Fruit fly (Drosophila melanogaster) whole organism, embryonic: ENCODE results near the gene SpdS.
A peak's percentile ranks its signal among the peaks of the same experiment; 100 is the strongest.

ENCODE experiments used
- Ada2b ChIP-seq: fragments of 200-800 bp; sonication (Bioruptor generic); IDR thresholded peaks from 2 replicates; pipeline ENCODE4 v1.3.6; 2022; ENCODE audit warnings: missing biosample characterization, missing genetic modification characterization
- Atf3 ChIP-seq: fragments of 200-800 bp; sonication (Bioruptor generic); optimal IDR thresholded peaks from 3 replicates; lab custom pipeline; 2016; ENCODE audit warnings: missing biosample characterization, missing genetic modification characterization
- Bdp1 ChIP-seq: fragments of 200-800 bp; sonication (Bioruptor generic); optimal IDR thresholded peaks from 3 replicates; lab custom pipeline; 2016; ENCODE audit warnings: missing biosample characterization, missing genetic modification characterization
- CG10267 ChIP-seq: fragments of 200-800 bp; sonication (Bioruptor generic); optimal IDR thresholded peaks from 2 replicates; lab custom pipeline; 2018; ENCODE audit warnings: missing biosample characterization, mild to moderate bottlenecking, missing genetic modification characterization, moderate library complexity
- CG10366 ChIP-seq: fragments of 200-800 bp; sonication (Bioruptor generic); IDR thresholded peaks from 2 replicates; pipeline ENCODE4 v1.3.6; 2022; ENCODE audit warnings: missing biosample characterization, missing genetic modification characterization
- CG11093 ChIP-seq: fragments of 200-800 bp; sonication (Bioruptor generic); IDR thresholded peaks from 3 replicates; pipeline ENCODE4 v1.3.6; 2022; ENCODE audit warnings: missing biosample characterization, missing genetic modification characterization
- CG14441 ChIP-seq: fragments of 200-800 bp; sonication (Bioruptor generic); IDR thresholded peaks from 2 replicates; pipeline ENCODE4 v1.3.6; 2022; ENCODE audit warnings: missing biosample characterization, missing genetic modification characterization
- CG17385 ChIP-seq: fragments of 200-800 bp; sonication (Bioruptor generic); optimal IDR thresholded peaks from 3 replicates; lab custom pipeline; 2018; ENCODE audit warnings: missing biosample characterization, mild to moderate bottlenecking, missing genetic modification characterization
- CG18764 ChIP-seq: fragments of 200-800 bp; sonication (Bioruptor generic); optimal IDR thresholded peaks from 3 replicates; lab custom pipeline; 2016; ENCODE audit warnings: missing biosample characterization, missing genetic modification characterization
- CG2199 ChIP-seq: fragments of 200-800 bp; sonication (Bioruptor generic); IDR thresholded peaks from 3 replicates; pipeline ENCODE4 v1.3.6; 2022; ENCODE audit warnings: missing biosample characterization, missing genetic modification characterization
- CG2202 ChIP-seq: fragments of 200-800 bp; sonication (Bioruptor generic); optimal IDR thresholded peaks from 2 replicates; lab custom pipeline; 2018; ENCODE audit warnings: missing biosample characterization, mild to moderate bottlenecking, missing genetic modification characterization
- CG3163 ChIP-seq: fragments of 200-800 bp; sonication (Bioruptor generic); optimal IDR thresholded peaks from 3 replicates; lab custom pipeline; 2016; ENCODE audit warnings: missing biosample characterization, missing genetic modification characterization
- CG34376 ChIP-seq: fragments of 200-800 bp; sonication (Bioruptor generic); optimal IDR thresholded peaks from 2 replicates; lab custom pipeline; 2018; ENCODE audit warnings: missing biosample characterization, mild to moderate bottlenecking, missing genetic modification characterization
- CG34422 ChIP-seq: fragments of 200-800 bp; sonication (Bioruptor generic); IDR thresholded peaks from 3 replicates; pipeline ENCODE4 v1.3.6; 2022; ENCODE audit warnings: missing biosample characterization, missing genetic modification characterization
- CG5245 ChIP-seq: fragments of 200-800 bp; sonication (Bioruptor generic); optimal IDR thresholded peaks from 3 replicates; lab custom pipeline; 2016; ENCODE audit warnings: missing biosample characterization, missing genetic modification characterization
- CG6272 ChIP-seq: fragments of 200-800 bp; sonication (Bioruptor generic); IDR thresholded peaks from 2 replicates; pipeline ENCODE4 v1.3.6; 2022; ENCODE audit warnings: missing biosample characterization, missing genetic modification characterization
- CG8388 ChIP-seq: fragments of 200-800 bp; sonication (Bioruptor generic); optimal IDR thresholded peaks from 2 replicates; lab custom pipeline; 2019; ENCODE audit warnings: missing biosample characterization, mild to moderate bottlenecking, missing genetic modification characterization, moderate library complexity
- CG9932 ChIP-seq: fragments of 200-800 bp; sonication (Bioruptor generic); IDR thresholded peaks from 2 replicates; pipeline ENCODE4 v1.3.6; 2022; ENCODE audit warnings: missing biosample characterization, missing genetic modification characterization
- D19B ChIP-seq: fragments of 200-800 bp; sonication (Bioruptor generic); optimal IDR thresholded peaks from 2 replicates; lab custom pipeline; 2017; ENCODE audit warnings: missing biosample characterization, mild to moderate bottlenecking, missing genetic modification characterization
- Dek ChIP-seq: fragments of 200-800 bp; sonication (Bioruptor generic); optimal IDR thresholded peaks from 3 replicates; lab custom pipeline; 2019; ENCODE audit warnings: missing biosample characterization, mild to moderate bottlenecking, missing genetic modification characterization, moderate library complexity
- Fer2 ChIP-seq: fragments of 200-800 bp; sonication (Bioruptor generic); optimal IDR thresholded peaks from 2 replicates; lab custom pipeline; 2018; ENCODE audit warnings: missing biosample characterization, mild to moderate bottlenecking, missing genetic modification characterization, moderate library complexity
- GATAe ChIP-seq: fragments of 200-800 bp; sonication (Bioruptor generic); conservative IDR thresholded peaks from 2 replicates; pipeline ENCODE4 v1.3.6; 2022; ENCODE audit warnings: missing biosample characterization, missing genetic modification characterization
- NFAT ChIP-seq: fragments of 200-800 bp; sonication (Bioruptor generic); IDR thresholded peaks from 2 replicates; pipeline ENCODE4 v1.3.6; 2022; ENCODE audit warnings: missing biosample characterization, missing genetic modification characterization
- NK7.1 ChIP-seq: fragments of 200-800 bp; sonication (Bioruptor generic); optimal IDR thresholded peaks from 3 replicates; lab custom pipeline; 2016; ENCODE audit warnings: missing biosample characterization, missing genetic modification characterization
- Nf-YC ChIP-seq: fragments of 200-800 bp; optimal IDR thresholded peaks from 3 replicates; lab custom pipeline; 2019; ENCODE audit warnings: missing biosample characterization, mild to moderate bottlenecking, missing genetic modification characterization, moderate library complexity
- Oli ChIP-seq: fragments of 200-800 bp; sonication (Bioruptor generic); optimal IDR thresholded peaks from 2 replicates; lab custom pipeline; 2018; ENCODE audit warnings: missing biosample characterization, mild to moderate bottlenecking, missing genetic modification characterization, moderate library complexity
- Opbp ChIP-seq: fragments of 200-800 bp; sonication (Bioruptor generic); IDR thresholded peaks from 3 replicates; pipeline ENCODE4 v1.3.6; 2022; ENCODE audit warnings: missing biosample characterization, missing genetic modification characterization; ENCODE audit not compliant: partially characterized antibody
- Ptx1 ChIP-seq: fragments of 200-800 bp; sonication (Bioruptor generic); IDR thresholded peaks from 2 replicates; pipeline ENCODE4 v1.3.6; 2022; ENCODE audit warnings: missing biosample characterization, missing genetic modification characterization
- Ravus ChIP-seq: fragments of 200-800 bp; sonication (Bioruptor generic); IDR thresholded peaks from 2 replicates; pipeline ENCODE4 v1.3.6; 2022; ENCODE audit warnings: missing biosample characterization, missing genetic modification characterization
- Taf1 ChIP-seq: fragments of 200-800 bp; sonication (Bioruptor generic); IDR thresholded peaks from 2 replicates; pipeline ENCODE4 v1.3.6; 2022; ENCODE audit warnings: missing biosample characterization, missing genetic modification characterization
- az2 ChIP-seq: fragments of 200-800 bp; sonication (Bioruptor generic); optimal IDR thresholded peaks from 3 replicates; lab custom pipeline; 2016; ENCODE audit warnings: missing biosample characterization, missing genetic modification characterization
- da ChIP-seq: fragments of 200-800 bp; sonication (Bioruptor generic); optimal IDR thresholded peaks from 2 replicates; lab custom pipeline; 2016; ENCODE audit warnings: missing biosample characterization, missing genetic modification characterization
- dm ChIP-seq: fragments of 200-800 bp; sonication (Bioruptor generic); optimal IDR thresholded peaks from 3 replicates; lab custom pipeline; 2016; ENCODE audit warnings: missing biosample characterization, missing genetic modification characterization
- emc ChIP-seq: fragments of 200-800 bp; sonication (Bioruptor generic); optimal IDR thresholded peaks from 2 replicates; lab custom pipeline; 2016; ENCODE audit warnings: missing biosample characterization, missing genetic modification characterization
- ewg ChIP-seq: fragments of 200-800 bp; sonication (Bioruptor generic); optimal IDR thresholded peaks from 3 replicates; lab custom pipeline; 2017; ENCODE audit warnings: mild to moderate bottlenecking, missing biosample characterization, missing genetic modification reagents, missing genetic modification characterization
- exex ChIP-seq: fragments of 200-800 bp; sonication (Bioruptor generic); optimal IDR thresholded peaks from 4 replicates; lab custom pipeline; 2018; ENCODE audit warnings: missing biosample characterization, mild to moderate bottlenecking, missing genetic modification characterization, moderate library complexity
- gfzf ChIP-seq: fragments of 200-800 bp; sonication (Bioruptor generic); optimal IDR thresholded peaks from 2 replicates; lab custom pipeline; 2016; ENCODE audit warnings: missing biosample characterization, mild to moderate bottlenecking, missing genetic modification characterization, moderate library complexity
- grau ChIP-seq: fragments of 200-800 bp; optimal IDR thresholded peaks from 3 replicates; lab custom pipeline; 2019; ENCODE audit warnings: missing biosample characterization, mild to moderate bottlenecking, missing genetic modification characterization, moderate library complexity
- grn ChIP-seq: fragments of 200-800 bp; sonication (Bioruptor generic); optimal IDR thresholded peaks from 3 replicates; lab custom pipeline; 2017; ENCODE audit warnings: missing biosample characterization, missing genetic modification characterization
- lov ChIP-seq, 2 experiments: fragments of 200-800 bp in 1 of 2; fragments of >200 bp in 1 of 2; sonication (Bioruptor generic) in 1 of 2; IDR thresholded peaks in 1 of 2; optimal IDR thresholded peaks in 1 of 2; 2 replicates in 1 of 2; 3 replicates in 1 of 2; pipeline versions ENCODE4 v1.3.6 to Lab custom; 2017 to 2022; ENCODE audit warnings: missing biosample characterization in 1 of 2, missing genetic modification characterization in 1 of 2
- mirr ChIP-seq: fragments of 200-800 bp; sonication (Bioruptor generic); optimal IDR thresholded peaks from 3 replicates; lab custom pipeline; 2018; ENCODE audit warnings: missing biosample characterization, mild to moderate bottlenecking, missing genetic modification characterization
- oc ChIP-seq: fragments of 200-800 bp; sonication (Bioruptor generic); optimal IDR thresholded peaks from 2 replicates; lab custom pipeline; 2018; ENCODE audit warnings: missing biosample characterization, mild to moderate bottlenecking, missing genetic modification characterization, moderate library complexity
- otp ChIP-seq: fragments of 200-800 bp; sonication (Bioruptor generic); IDR thresholded peaks from 3 replicates; pipeline ENCODE4, ENCODE4 v1.3.6; 2022; ENCODE audit warnings: missing biosample characterization, missing genetic modification characterization
- pita ChIP-seq: fragments of 200-800 bp; sonication (Bioruptor generic); optimal IDR thresholded peaks from 2 replicates; lab custom pipeline; 2017; ENCODE audit warnings: missing biosample characterization, mild to moderate bottlenecking, missing genetic modification characterization
- scrt ChIP-seq: fragments of 200-800 bp; sonication (Bioruptor generic); optimal IDR thresholded peaks from 2 replicates; lab custom pipeline; 2018; ENCODE audit warnings: missing biosample characterization, mild to moderate bottlenecking, missing genetic modification characterization, moderate library complexity
- sd ChIP-seq: fragments of 200-800 bp; sonication (Bioruptor generic); optimal IDR thresholded peaks from 3 replicates; lab custom pipeline; 2018; ENCODE audit warnings: missing biosample characterization, mild to moderate bottlenecking, missing genetic modification characterization, moderate library complexity
- slou ChIP-seq: fragments of 200-800 bp; sonication (Bioruptor generic); optimal IDR thresholded peaks from 3 replicates; lab custom pipeline; 2016; ENCODE audit warnings: missing biosample characterization, missing genetic modification characterization
- stwl ChIP-seq: fragments of 200-800 bp; sonication (Bioruptor generic); optimal IDR thresholded peaks from 3 replicates; lab custom pipeline; 2018; ENCODE audit warnings: missing biosample characterization, mild to moderate bottlenecking, missing genetic modification characterization, moderate library complexity
- sug ChIP-seq: fragments of 200-800 bp; optimal IDR thresholded peaks from 2 replicates; lab custom pipeline; 2019; ENCODE audit warnings: missing biosample characterization, mild to moderate bottlenecking, missing genetic modification characterization, moderate library complexity
- tx ChIP-seq: fragments of 200-800 bp; sonication (Bioruptor generic); optimal IDR thresholded peaks from 2 replicates; lab custom pipeline; 2016; ENCODE audit warnings: missing biosample characterization, missing genetic modification characterization

Gene SpdS

dm6 chr3R:9640313-9640712 is 8.9 kb downstream of the SpdS start (continued):
- TF ChIP-seq scrt (GFP tag; lab: Kevin White, UChicago), result peak; percentile 83
- no peak for TF ChIP-seq Bdp1 (GFP tag; lab: Kevin White, UChicago)
- TF ChIP-seq CG8388, result no peak
- no peak for TF ChIP-seq CG14441 (GFP tag; lab: Robert Waterston, UW)
- no peak for TF ChIP-seq CG5245 (GFP tag; lab: Kevin White, UChicago)
- no peak for TF ChIP-seq CG10366 (GFP tag; lab: Robert Waterston, UW)
- no peak for TF ChIP-seq Fer2 (tag; lab: Kevin White, UChicago)
- no peak for TF ChIP-seq CG17385 (GFP tag; lab: Kevin White, UChicago)
- TF ChIP-seq emc, result no peak
- TF ChIP-seq NK7.1 (GFP tag; lab: Kevin White, UChicago), result no peak

DNA sequence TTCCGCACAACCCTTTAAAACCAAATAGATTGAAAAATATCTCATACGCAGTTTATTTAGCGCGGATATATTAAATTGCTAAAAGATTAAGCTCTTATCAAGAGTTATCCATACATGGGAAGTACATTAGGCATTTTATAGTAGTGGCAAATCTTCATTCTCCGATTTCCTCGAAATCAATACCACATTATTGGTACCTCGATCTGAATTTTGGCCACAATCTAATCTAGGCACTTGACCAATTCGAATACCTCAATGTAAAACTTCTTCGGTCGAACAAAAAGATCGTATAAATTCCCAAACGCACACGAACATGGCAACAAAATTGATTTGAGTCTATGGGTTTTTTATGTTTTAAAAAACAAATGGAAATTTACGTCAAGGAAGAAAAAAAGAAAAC is 12.5 kb downstream of the SpdS start:
- TF ChIP-seq sd (tag; lab: Kevin White, UChicago) (peak; percentile 83), mirr (peak; percentile 61), Ptx1 (GFP tag; lab: Robert Waterston, UW) (no peak), ewg (GFP tag; lab: Kevin White, UChicago) (no peak), az2 (no peak), grn (GFP tag; lab: Kevin White, UChicago) (peak; percentile 41), CG34376 (GFP tag; lab: Kevin White, UChicago) (peak; percentile 74), otp (GFP tag; lab: Robert Waterston, UW) (no peak), pita (GFP tag; lab: Kevin White, UChicago) (no peak), CG14441 (GFP tag; lab: Robert Waterston, UW) (no peak), sug (tag; lab: Kevin White, UChicago) (peak; percentile 61), CG34422 (no peak), stwl (tag; lab: Kevin White, UChicago) (no peak), Dek (tag; lab: Kevin White, UChicago) (no peak), Ravus (GFP tag; lab: Robert Waterston, UW) (no peak), CG2199 (GFP tag; lab: Robert Waterston, UW) (no peak), Oli (no peak), exex (tag; lab: Kevin White, UChicago) (peak; percentile 86), da (no peak), GATAe (GFP tag; lab: Robert Waterston, UW) (peak; percentile 39; the same call in 1 of the 2 replicates), CG9932 (GFP tag; lab: Robert Waterston, UW) (no peak), tx (GFP tag; lab: Kevin White, UChicago) (no peak), CG18764 (GFP tag; lab: Kevin White, UChicago) (no peak)
- TF ChIP-seq, all 482 proteins: peak for 7

dm6 chr3R:9644620-9645019 is 13.2 kb downstream of the SpdS start:
- no peak for TF ChIP-seq Atf3 (GFP tag; lab: Kevin White, UChicago)
- no peak for TF ChIP-seq CG10267 (tag; lab: Kevin White, UChicago)
- TF ChIP-seq D19B, result no peak
- no peak for TF ChIP-seq CG6272 (GFP tag; lab: Robert Waterston, UW)
- TF ChIP-seq Ada2b (GFP tag; lab: Robert Waterston, UW), result no peak
- no peak for TF ChIP-seq Nf-YC (tag; lab: Kevin White, UChicago)
- no peak for TF ChIP-seq slou (GFP tag; lab: Kevin White, UChicago)
- no peak for TF ChIP-seq lov (optimal IDR thresholded peaks at IDR 0.05; lab: Kevin White, UChicago)
- no peak for TF ChIP-seq lov (GFP tag; IDR thresholded peaks at IDR 0.05; lab: Robert Waterston, UW)
- TF ChIP-seq grau (tag; lab: Kevin White, UChicago), result no peak
- TF ChIP-seq gfzf (GFP tag; lab: Kevin White, UChicago), result no peak
- TF ChIP-seq CG3163, result no peak
- no peak for TF ChIP-seq Opbp
- TF ChIP-seq CG2202, result no peak
- TF ChIP-seq NFAT (GFP tag; lab: Robert Waterston, UW), result no peak
- TF ChIP-seq dm (GFP tag; lab: Kevin White, UChicago), result no peak
- no peak for TF ChIP-seq CG11093
- TF ChIP-seq oc, result no peak
- TF ChIP-seq Taf1, result no peak
- peak; percentile 11 for TF ChIP-seq CG34376 (GFP tag; lab: Kevin White, UChicago)
